Worm (Caenorhabditis elegans): ENCODE data around the gene gbh-2.

The gbh-2 gene

ce11 chrII:8485603-8486002, at the start of gene gbh-2:
gbh-2 (plus strand) TSS chrII:8485879.
- TF ChIP-seq lin-13 (tag; optimal IDR thresholded peaks at IDR 0.05): no peak
- TF ChIP-seq ztf-11 (tag; optimal IDR thresholded peaks at IDR 0.05): no peak
- TF ChIP-seq unc-120 (tag; optimal IDR thresholded peaks at IDR 0.05; ENCODE audit: poor library complexity, severe bottlenecking): no peak
- no peak for TF ChIP-seq ceh-39 (tag; optimal IDR thresholded peaks at IDR 0.05)
- no peak for TF ChIP-seq pha-4 (tag; optimal IDR thresholded peaks at IDR 0.05)
- no peak for TF ChIP-seq lsy-2 (tag; optimal IDR thresholded peaks at IDR 0.05)
- no peak for TF ChIP-seq unc-39 (tag; optimal IDR thresholded peaks at IDR 0.05)
- TF ChIP-seq zip-8 (tag; optimal IDR thresholded peaks at IDR 0.05): no peak
- no peak for TF ChIP-seq snpc-4 (tag; optimal IDR thresholded peaks at IDR 0.05)

- TF ChIP-seq hlh-1 (tag; optimal IDR thresholded peaks at IDR 0.05) (no peak), pha-4 (tag; optimal IDR thresholded peaks at IDR 0.05) (no peak), nhr-237 (tag; optimal IDR thresholded peaks at IDR 0.05) (no peak), sptf-1 (tag; optimal IDR thresholded peaks at IDR 0.05) (no peak), ceh-83 (GFP tag; optimal IDR thresholded peaks at IDR 0.05) (no peak), nhr-12 (tag; optimal IDR thresholded peaks at IDR 0.05) (no peak), blmp-1 (tag; optimal IDR thresholded peaks at IDR 0.05) (no peak), unc-62 (GFP tag; optimal IDR thresholded peaks at IDR 0.05) (no peak), ceh-43 (GFP tag; optimal IDR thresholded peaks at IDR 0.05) (no peak), lin-13 (tag; optimal IDR thresholded peaks at IDR 0.05) (no peak), nhr-28 (tag; optimal IDR thresholded peaks at IDR 0.05) (no peak), ztf-11 (tag; optimal IDR thresholded peaks at IDR 0.05) (no peak), sem-2 (GFP tag; optimal IDR thresholded peaks at IDR 0.05) (no peak)
Observed at ce11 chrII:8437035-8437434, 48.6 kb upstream of the gbh-2 start, which contains the start of gene acp-3. acp-3 (minus strand) TSS chrII:8437135.

ce11 chrII:8438791-8439287, 46.8 kb upstream of the gbh-2 start, which contains the start of gene lips-10:
lips-10 (plus strand) TSS chrII:8439168.
- TF ChIP-seq ham-2 (GFP tag; optimal IDR thresholded peaks at IDR 0.05) (peak; percentile 36), unc-62 (GFP tag; optimal IDR thresholded peaks at IDR 0.05) (no peak)

- TF ChIP-seq mep-1 (tag; optimal IDR thresholded peaks at IDR 0.05) (no peak), ces-1 (GFP tag; optimal IDR thresholded peaks at IDR 0.05) (no peak), bed-3 (GFP tag; optimal IDR thresholded peaks at IDR 0.05) (no peak), zip-8 (tag; optimal IDR thresholded peaks at IDR 0.05) (peak; percentile 7)
Observed at ce11 chrII:8440097-8440496, 45.6 kb upstream of the gbh-2 start.

- TF ChIP-seq M03D4.4 (tag; optimal IDR thresholded peaks at IDR 0.05): no peak
- TF ChIP-seq nhr-28 (tag; optimal IDR thresholded peaks at IDR 0.05): peak; percentile 17
Observed at ce11 chrII:8440792-8441191, 44.9 kb upstream of the gbh-2 start.

- TF ChIP-seq mep-1 (tag; optimal IDR thresholded peaks at IDR 0.05) (no peak), bed-3 (GFP tag; optimal IDR thresholded peaks at IDR 0.05) (no peak), elt-3 (tag; optimal IDR thresholded peaks at IDR 0.05) (no peak), ceh-39 (tag; optimal IDR thresholded peaks at IDR 0.05) (no peak), sptf-1 (tag; optimal IDR thresholded peaks at IDR 0.05) (no peak), pha-4 (tag; optimal IDR thresholded peaks at IDR 0.05) (no peak), blmp-1 (tag; optimal IDR thresholded peaks at IDR 0.05) (no peak), nhr-12 (tag; optimal IDR thresholded peaks at IDR 0.05) (no peak), nhr-28 (tag; optimal IDR thresholded peaks at IDR 0.05) (no peak), ceh-83 (GFP tag; optimal IDR thresholded peaks at IDR 0.05) (no peak), hlh-1 (tag; optimal IDR thresholded peaks at IDR 0.05) (no peak), M03D4.4 (tag; optimal IDR thresholded peaks at IDR 0.05) (no peak), ceh-43 (GFP tag; optimal IDR thresholded peaks at IDR 0.05) (no peak), ces-1 (GFP tag; optimal IDR thresholded peaks at IDR 0.05) (no peak), flh-1 (GFP tag; optimal IDR thresholded peaks at IDR 0.05) (no peak), lin-32 (GFP tag; optimal IDR thresholded peaks at IDR 0.05) (no peak), unc-39 (tag; optimal IDR thresholded peaks at IDR 0.05) (no peak), tbx-8 (GFP tag; optimal IDR thresholded peaks at IDR 0.05) (no peak), mab-5 (tag; optimal IDR thresholded peaks at IDR 0.05) (no peak)
Observed at ce11 chrII:8441519-8441918, 44.2 kb upstream of the gbh-2 start.
